Worm (Caenorhabditis elegans) whole organism, L1 larva: ENCODE measurements around the gene dhs-20.

Source experiments
- nhr-77 ChIP-seq: fragments of 150-350 bp; optimal IDR thresholded peaks from 2 replicates; lab custom pipeline; 2014; ENCODE audit warnings: missing biosample characterization, missing genetic modification characterization
- pqm-1 ChIP-seq: sonication (generic microtip); optimal IDR thresholded peaks from 3 replicates; lab custom pipeline; 2017; ENCODE audit warnings: missing biosample characterization, missing genetic modification characterization
- snpc-4 ChIP-seq: fragments of 150-350 bp; optimal IDR thresholded peaks from 2 replicates; lab custom pipeline; 2014; ENCODE audit warnings: missing biosample characterization, missing genetic modification characterization
- sptf-1 ChIP-seq: fragments of 150-350 bp; optimal IDR thresholded peaks from 2 replicates; lab custom pipeline; 2014; ENCODE audit warnings: missing biosample characterization, missing genetic modification characterization
- unc-62 ChIP-seq: fragments of 150-350 bp; optimal IDR thresholded peaks from 2 replicates; lab custom pipeline; 2014; ENCODE audit warnings: missing biosample characterization, missing genetic modification reagents, missing genetic modification characterization
- ztf-11 ChIP-seq, 2 experiments: sonication (generic microtip); optimal IDR thresholded peaks; 2 replicates each; lab custom pipeline; 2016 to 2017; ENCODE audit warnings: missing genetic modification characterization in 2 of 2, missing biosample characterization in 1 of 2, missing compliant biosample characterization in 1 of 2

DNA sequence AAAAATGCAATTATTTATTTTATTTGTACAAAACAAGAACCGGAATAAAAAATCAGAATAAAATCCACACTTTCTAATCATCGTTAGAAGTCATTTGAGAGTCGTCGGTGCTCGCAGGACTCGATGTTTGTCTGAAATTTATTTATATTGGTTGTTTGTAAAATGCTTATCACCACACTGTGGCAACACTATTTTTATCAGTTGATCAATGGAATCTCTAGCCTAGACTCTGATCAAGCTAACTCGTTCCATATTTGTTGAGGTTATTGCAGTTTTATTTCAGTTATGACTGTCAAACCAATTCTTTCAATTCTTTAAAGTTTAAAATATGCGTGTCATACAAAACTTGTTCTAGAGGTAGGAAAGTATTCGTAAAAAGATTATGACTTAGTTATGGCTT lies at the start of gene dhs-20:
- TF ChIP-seq ztf-11 (tag; optimal IDR thresholded peaks at IDR 0.05; lab: Kevin White, UChicago) (no peak), unc-62 (no peak), nhr-77 (tag; lab: Kevin White, UChicago) (no peak), sptf-1 (tag; lab: Kevin White, UChicago) (no peak), pqm-1 (tag; lab: Kevin White, UChicago) (no peak), snpc-4 (tag; lab: Kevin White, UChicago) (no peak)
